Fruit fly (Drosophila melanogaster): Measurements from ENCODE around the gene Acp32CD.

- TF ChIP-seq CG5204 (GFP tag; optimal IDR thresholded peaks at IDR 0.05) (no peak), Clk (GFP tag; optimal IDR thresholded peaks at IDR 0.05) (no peak), tj (GFP tag; optimal IDR thresholded peaks at IDR 0.05) (no peak), Hr96 (GFP tag; optimal IDR thresholded peaks at IDR 0.05) (no peak), kay (GFP tag; ENCODE audit: borderline replicate concordance) (no peak), CG33017 (tag; optimal IDR thresholded peaks at IDR 0.05) (no peak), ovo (GFP tag; optimal IDR thresholded peaks at IDR 0.05) (no peak), CG11617 (GFP tag; optimal IDR thresholded peaks at IDR 0.05) (no peak), CG14711 (tag; optimal IDR thresholded peaks at IDR 0.05) (no peak), toe (GFP tag; optimal IDR thresholded peaks at IDR 0.05) (no peak)
These were observed 11.8 kb downstream of the Acp32CD start for dm6 chr2L:11027213-11027612.

Measured in whole organism, adult.